Worm (Caenorhabditis elegans) whole organism, late embryonic: ENCODE results near the gene sri-20.

Experiments used
- F13H6.1 ChIP-seq: sonication (generic microtip); optimal IDR thresholded peaks from 2 replicates; lab custom pipeline; 2016; ENCODE audit warnings: missing genetic modification characterization, missing compliant biosample characterization
- ahr-1 ChIP-seq: sonication (generic microtip); optimal IDR thresholded peaks from 2 replicates; lab custom pipeline; 2016; ENCODE audit warnings: missing genetic modification characterization, missing compliant biosample characterization
- ceh-14 ChIP-seq: sonication (generic microtip); optimal IDR thresholded peaks from 2 replicates; lab custom pipeline; 2016; ENCODE audit warnings: missing genotype, missing genetic modification characterization, missing compliant biosample characterization
- ceh-18 ChIP-seq: sonication (generic microtip); optimal IDR thresholded peaks from 2 replicates; lab custom pipeline; 2016; ENCODE audit warnings: missing genetic modification characterization, missing compliant biosample characterization
- ceh-2 ChIP-seq: sonication (generic microtip); optimal IDR thresholded peaks from 2 replicates; lab custom pipeline; 2016; ENCODE audit warnings: missing genotype, missing genetic modification characterization, missing compliant biosample characterization
- ceh-22 ChIP-seq: sonication (generic microtip); optimal IDR thresholded peaks from 2 replicates; lab custom pipeline; 2017; ENCODE audit warnings: missing biosample characterization, missing genetic modification characterization
- ceh-34 ChIP-seq: sonication (generic microtip); optimal IDR thresholded peaks from 2 replicates; lab custom pipeline; 2016; ENCODE audit warnings: mild to moderate bottlenecking, missing genetic modification characterization, missing compliant biosample characterization
- ceh-6 ChIP-seq: fragments of 200-800 bp; sonication (Bioruptor generic); optimal IDR thresholded peaks from 2 replicates; lab custom pipeline; 2018; ENCODE audit warnings: mild to moderate bottlenecking, missing genetic modification characterization, missing compliant biosample characterization
- che-1 ChIP-seq: sonication (generic microtip); optimal IDR thresholded peaks from 2 replicates; lab custom pipeline; 2016; ENCODE audit warnings: mild to moderate bottlenecking, missing genetic modification characterization, missing compliant biosample characterization
- dve-1 ChIP-seq: sonication (generic microtip); optimal IDR thresholded peaks from 2 replicates; lab custom pipeline; 2017; ENCODE audit warnings: antibody characterized with exemption, mild to moderate bottlenecking, missing genetic modification characterization, missing compliant biosample characterization
- elt-2 ChIP-seq: sonication (generic microtip); optimal IDR thresholded peaks from 2 replicates; lab custom pipeline; 2016; ENCODE audit warnings: missing genetic modification reagents, missing genetic modification characterization, missing compliant biosample characterization
- elt-4 ChIP-seq: sonication (generic microtip); optimal IDR thresholded peaks from 2 replicates; lab custom pipeline; 2016; ENCODE audit warnings: missing genetic modification characterization, missing compliant biosample characterization
- ets-4 ChIP-seq: sonication (generic microtip); optimal IDR thresholded peaks from 2 replicates; lab custom pipeline; 2016; ENCODE audit warnings: missing genetic modification characterization, missing compliant biosample characterization
- eyg-1 ChIP-seq: sonication (generic microtip); optimal IDR thresholded peaks from 2 replicates; lab custom pipeline; 2016; ENCODE audit warnings: missing genotype, missing genetic modification characterization, missing compliant biosample characterization
- fax-1 ChIP-seq: sonication (generic microtip); optimal IDR thresholded peaks from 2 replicates; lab custom pipeline; 2016; ENCODE audit warnings: missing genotype, missing genetic modification characterization, missing compliant biosample characterization
- fkh-6 ChIP-seq: sonication (generic microtip); optimal IDR thresholded peaks from 2 replicates; lab custom pipeline; 2016; ENCODE audit warnings: missing genetic modification characterization, missing compliant biosample characterization
- gmeb-2 ChIP-seq: sonication (generic microtip); optimal IDR thresholded peaks from 2 replicates; lab custom pipeline; 2016; ENCODE audit warnings: missing genetic modification characterization, inconsistent platforms, missing compliant biosample characterization
- hlh-15 ChIP-seq: sonication (generic microtip); optimal IDR thresholded peaks from 2 replicates; lab custom pipeline; 2016; ENCODE audit warnings: missing genetic modification characterization, missing compliant biosample characterization
- hlh-30 ChIP-seq: sonication (generic microtip); optimal IDR thresholded peaks from 2 replicates; lab custom pipeline; 2017; ENCODE audit warnings: antibody characterized with exemption, missing genetic modification characterization, missing compliant biosample characterization; ENCODE audit not compliant: insufficient read depth
- hlh-8 ChIP-seq: sonication (generic microtip); optimal IDR thresholded peaks from 2 replicates; lab custom pipeline; 2016; ENCODE audit warnings: missing genotype, missing genetic modification characterization, missing compliant biosample characterization
- lim-6 ChIP-seq: sonication (generic microtip); optimal IDR thresholded peaks from 2 replicates; lab custom pipeline; 2016; ENCODE audit warnings: missing genetic modification characterization, missing compliant biosample characterization
- lin-11 ChIP-seq: fragments of 200-800 bp; sonication (Bioruptor generic); optimal IDR thresholded peaks from 2 replicates; lab custom pipeline; 2018; ENCODE audit warnings: mild to moderate bottlenecking, missing genetic modification characterization, missing compliant biosample characterization
- madf-2 ChIP-seq: sonication (generic microtip); optimal IDR thresholded peaks from 2 replicates; lab custom pipeline; 2017; ENCODE audit warnings: missing genetic modification characterization, missing compliant biosample characterization
- mec-3 ChIP-seq: sonication (generic microtip); optimal IDR thresholded peaks from 2 replicates; lab custom pipeline; 2016; ENCODE audit warnings: borderline replicate concordance, missing genetic modification characterization, missing compliant biosample characterization
- nfya-1 ChIP-seq: sonication (generic microtip); optimal IDR thresholded peaks from 2 replicates; lab custom pipeline; 2017; ENCODE audit warnings: missing genetic modification characterization, mild to moderate bottlenecking, missing compliant biosample characterization, antibody characterized with exemption, moderate library complexity
- nhr-11 ChIP-seq: fragments of 150-350 bp; optimal IDR thresholded peaks from 2 replicates; lab custom pipeline; 2014; ENCODE audit warnings: missing biosample characterization, missing genetic modification characterization
- nhr-232 ChIP-seq: sonication (generic microtip); optimal IDR thresholded peaks from 2 replicates; lab custom pipeline; 2016; ENCODE audit warnings: missing genetic modification characterization, missing compliant biosample characterization
- odd-2 ChIP-seq: sonication (generic microtip); optimal IDR thresholded peaks from 2 replicates; lab custom pipeline; 2017; ENCODE audit warnings: antibody characterized with exemption, mild to moderate bottlenecking, missing genetic modification characterization, missing compliant biosample characterization
- pax-1 ChIP-seq: fragments of 150-350 bp; optimal IDR thresholded peaks from 2 replicates; lab custom pipeline; 2014; ENCODE audit warnings: missing biosample characterization, missing genetic modification characterization
- pha-4 ChIP-seq: fragments of 150-350 bp; optimal IDR thresholded peaks from 2 replicates; lab custom pipeline; 2018; ENCODE audit warnings: missing biosample characterization, missing genetic modification reagents, missing genetic modification characterization
- pros-1 ChIP-seq: fragments of 150-350 bp; optimal IDR thresholded peaks from 2 replicates; lab custom pipeline; 2014; ENCODE audit warnings: missing biosample characterization, missing genetic modification reagents, missing genetic modification characterization
- ref-2 ChIP-seq: sonication (generic microtip); optimal IDR thresholded peaks from 2 replicates; lab custom pipeline; 2016; ENCODE audit warnings: missing genetic modification characterization, missing compliant biosample characterization
- rnt-1 ChIP-seq: sonication (generic microtip); optimal IDR thresholded peaks from 2 replicates; lab custom pipeline; 2016; ENCODE audit warnings: missing genetic modification characterization, missing compliant biosample characterization
- sdc-2 ChIP-seq: sonication (generic microtip); optimal IDR thresholded peaks from 2 replicates; lab custom pipeline; 2016; ENCODE audit warnings: missing genotype, missing genetic modification characterization, missing compliant biosample characterization
- sox-2 ChIP-seq: fragments of 200-800 bp; sonication (Bioruptor generic); IDR thresholded peaks from 2 replicates; pipeline ENCODE4 v1.3.6; 2022; ENCODE audit warnings: missing genetic modification reagents, missing genetic modification characterization, missing compliant biosample characterization
- syd-9 ChIP-seq: sonication (generic microtip); optimal IDR thresholded peaks from 2 replicates; lab custom pipeline; 2016; ENCODE audit warnings: mild to moderate bottlenecking, missing genetic modification characterization, moderate library complexity, missing compliant biosample characterization
- tbx-7 ChIP-seq: sonication (generic microtip); optimal IDR thresholded peaks from 2 replicates; lab custom pipeline; 2016; ENCODE audit warnings: missing genotype, missing genetic modification characterization, missing compliant biosample characterization
- unc-42 ChIP-seq: sonication (generic microtip); optimal IDR thresholded peaks from 2 replicates; lab custom pipeline; 2016; ENCODE audit warnings: missing genotype, missing genetic modification characterization, missing compliant biosample characterization
- unc-55 ChIP-seq: sonication (generic microtip); optimal IDR thresholded peaks from 2 replicates; lab custom pipeline; 2017; ENCODE audit warnings: missing biosample characterization, missing genetic modification reagents, missing genetic modification characterization
- unc-86 ChIP-seq: sonication (generic microtip); optimal IDR thresholded peaks from 2 replicates; lab custom pipeline; 2016; ENCODE audit warnings: missing genetic modification characterization, missing compliant biosample characterization

The sri-20 gene

ce11 chrV:10383950-10384349 is 15.6 kb downstream of the sri-20 start, which contains the start of gene spe-10:
Gene spe-10, plus strand, starts transcription at chrV:10384250.
- TF ChIP-seq unc-42 (tag; lab: Kevin White, UChicago) = no peak

- TF ChIP-seq eyg-1 (tag; lab: Kevin White, UChicago) (no peak), unc-86 (tag; lab: Kevin White, UChicago) (no peak), lin-11 (tag; lab: Kevin White, UChicago) (no peak), tbx-7 (tag; lab: Kevin White, UChicago) (no peak), hlh-30 (tag; lab: Kevin White, UChicago) (no peak), sox-2 (no peak)
These were observed 19.1 kb downstream of the sri-20 start for ce11 chrV:10387412-10387811.

ce11 chrV:10388318-10388717 is 20.0 kb downstream of the sri-20 start, which contains the start of gene AC3.5:
Gene AC3.5, plus strand, starts transcription at chrV:10388527.
- no peak for TF ChIP-seq F13H6.1 (tag; lab: Kevin White, UChicago)
- TF ChIP-seq odd-2 = no peak
- TF ChIP-seq nhr-11 (tag; lab: Kevin White, UChicago) = no peak
- TF ChIP-seq rnt-1 (tag; lab: Kevin White, UChicago) = no peak
- TF ChIP-seq ceh-2 (tag; lab: Kevin White, UChicago) = no peak
- TF ChIP-seq gmeb-2 (tag; lab: Kevin White, UChicago) = no peak
- TF ChIP-seq sdc-2 = no peak
- no peak for TF ChIP-seq che-1 (tag; lab: Kevin White, UChicago)
- no peak for TF ChIP-seq ets-4 (tag; lab: Kevin White, UChicago)
- TF ChIP-seq mec-3 (tag; lab: Kevin White, UChicago) = no peak
- no peak for TF ChIP-seq ceh-22 (tag; lab: Kevin White, UChicago)
- no peak for TF ChIP-seq nhr-232 (tag; lab: Kevin White, UChicago)
- TF ChIP-seq pha-4 (tag; lab: Kevin White, UChicago) = no peak
- TF ChIP-seq ceh-14 (tag; lab: Kevin White, UChicago) = no peak

- TF ChIP-seq ceh-22 (tag; lab: Kevin White, UChicago) (no peak), nhr-232 (tag; lab: Kevin White, UChicago) (no peak)
These were observed 25.4 kb downstream of the sri-20 start for ce11 chrV:10393708-10394107.

ce11 chrV:10395173-10395766 is 26.9 kb downstream of the sri-20 start, which contains the start of the genes col-151 and ugt-1:
Gene col-151, minus strand, starts transcription at chrV:10395223.
Gene ugt-1, plus strand, starts transcription at chrV:10395663.
- TF ChIP-seq ceh-2 (tag; lab: Kevin White, UChicago) = no peak
- no peak for TF ChIP-seq nfya-1 (tag; lab: Kevin White, UChicago)
- no peak for TF ChIP-seq elt-2 (tag; lab: Kevin White, UChicago)
- no peak for TF ChIP-seq madf-2
- no peak for TF ChIP-seq lin-11 (tag; lab: Kevin White, UChicago)
- TF ChIP-seq ahr-1 = no peak
- TF ChIP-seq unc-55 (GFP tag; lab: Kevin White, UChicago) = no peak
- TF ChIP-seq hlh-15 (tag; lab: Kevin White, UChicago) = no peak
- TF ChIP-seq syd-9 = no peak
- no peak for TF ChIP-seq pax-1
- no peak for TF ChIP-seq lim-6 (tag; lab: Kevin White, UChicago)
- TF ChIP-seq ets-4 (tag; lab: Kevin White, UChicago) = no peak
- TF ChIP-seq dve-1 (tag; lab: Kevin White, UChicago) = no peak
- TF ChIP-seq hlh-30 (tag; lab: Kevin White, UChicago) = no peak

ce11 chrV:10398431-10398830 is 30.1 kb downstream of the sri-20 start, which contains the start of gene ugt-2:
Gene ugt-2, plus strand, starts transcription at chrV:10398801.
- no peak for TF ChIP-seq pros-1 (tag; lab: Kevin White, UChicago)
- TF ChIP-seq ref-2 = no peak
- no peak for TF ChIP-seq ceh-18
- no peak for TF ChIP-seq unc-86 (tag; lab: Kevin White, UChicago)
- no peak for TF ChIP-seq ets-4 (tag; lab: Kevin White, UChicago)
- TF ChIP-seq ahr-1 = no peak
- TF ChIP-seq odd-2 = no peak
- TF ChIP-seq fax-1 (tag; lab: Kevin White, UChicago) = no peak
- TF ChIP-seq fkh-6 (tag; lab: Kevin White, UChicago) = no peak
- TF ChIP-seq elt-4 (tag; lab: Kevin White, UChicago) = no peak
- TF ChIP-seq ceh-34 (tag; lab: Kevin White, UChicago) = no peak
- no peak for TF ChIP-seq gmeb-2 (tag; lab: Kevin White, UChicago)
- TF ChIP-seq ceh-6 (GFP tag; lab: Kevin White, UChicago) = no peak
- no peak for TF ChIP-seq hlh-8 (tag; lab: Kevin White, UChicago)
